Fruit fly (Drosophila melanogaster) whole organism, embryonic: ENCODE measurements around the gene Smvt.

ENCODE experiments used
- ATbp ChIP-seq: fragments of 200-800 bp; sonication (Bioruptor generic); optimal IDR thresholded peaks from 2 replicates; lab custom pipeline; 2017; ENCODE audit warnings: missing biosample characterization, mild to moderate bottlenecking, missing genetic modification characterization, missing genetic modification reagents
- CG11247 ChIP-seq: fragments of 200-800 bp; sonication (Bioruptor generic); IDR thresholded peaks from 2 replicates; pipeline ENCODE4 v1.3.6; 2022; ENCODE audit warnings: missing biosample characterization, missing genetic modification characterization
- CG11560 ChIP-seq: fragments of 200-800 bp; sonication (Bioruptor generic); IDR thresholded peaks from 3 replicates; pipeline ENCODE4 v1.3.6; 2022; ENCODE audit warnings: missing biosample characterization, missing genetic modification characterization
- CG11695 ChIP-seq: fragments of 200-800 bp; sonication (Bioruptor generic); IDR thresholded peaks from 3 replicates; pipeline ENCODE4 v1.3.6; 2022; ENCODE audit warnings: missing biosample characterization, missing genetic modification characterization
- CG17328 ChIP-seq: fragments of 200-800 bp; sonication (Bioruptor generic); IDR thresholded peaks from 2 replicates; pipeline ENCODE4 v1.3.6; 2022; ENCODE audit warnings: missing biosample characterization, missing genetic modification characterization
- CG1832 ChIP-seq: fragments of 200-800 bp; sonication (Bioruptor generic); optimal IDR thresholded peaks from 2 replicates; lab custom pipeline; 2017; ENCODE audit warnings: missing biosample characterization, mild to moderate bottlenecking, missing genetic modification characterization, inconsistent platforms
- CG2889 ChIP-seq: fragments of 200-800 bp; sonication (Bioruptor generic); IDR thresholded peaks from 3 replicates; pipeline ENCODE4 v1.3.6; 2022; ENCODE audit warnings: missing biosample characterization, missing genetic modification characterization
- CG33213 ChIP-seq: fragments of 200-800 bp; sonication (Bioruptor generic); optimal IDR thresholded peaks from 3 replicates; lab custom pipeline; 2016; ENCODE audit warnings: missing biosample characterization, missing genetic modification characterization
- CG3995 ChIP-seq: fragments of 200-800 bp; sonication (Bioruptor generic); optimal IDR thresholded peaks from 3 replicates; lab custom pipeline; 2016; ENCODE audit warnings: missing biosample characterization, missing genetic modification characterization
- CG4282 ChIP-seq: fragments of 200-800 bp; sonication (Bioruptor generic); optimal IDR thresholded peaks from 2 replicates; lab custom pipeline; 2016; ENCODE audit warnings: missing biosample characterization, missing genetic modification characterization
- CG4328 ChIP-seq: fragments of 200-800 bp; sonication (Bioruptor generic); optimal IDR thresholded peaks from 3 replicates; lab custom pipeline; 2017; ENCODE audit warnings: missing biosample characterization, missing genetic modification reagents, missing genetic modification characterization
- CG43689 ChIP-seq: fragments of 200-800 bp; sonication (Bioruptor generic); IDR thresholded peaks from 2 replicates; pipeline ENCODE4 v1.3.6; 2022; ENCODE audit warnings: missing biosample characterization, missing genetic modification characterization
- CG4424 ChIP-seq: fragments of 200-800 bp; sonication (Bioruptor generic); optimal IDR thresholded peaks from 3 replicates; lab custom pipeline; 2016; ENCODE audit warnings: missing biosample characterization, missing genetic modification characterization
- CG6813 ChIP-seq: fragments of 200-800 bp; sonication (Bioruptor generic); optimal IDR thresholded peaks from 2 replicates; lab custom pipeline; 2017; ENCODE audit warnings: missing biosample characterization, missing genetic modification characterization, mild to moderate bottlenecking, moderate library complexity, missing genetic modification reagents
- CG6854 ChIP-seq: fragments of 200-800 bp; sonication (Bioruptor generic); optimal IDR thresholded peaks from 3 replicates; lab custom pipeline; 2017; ENCODE audit warnings: missing biosample characterization, mild to moderate bottlenecking, missing genetic modification characterization
- CG7556 ChIP-seq: fragments of 200-800 bp; sonication (Bioruptor generic); optimal IDR thresholded peaks from 2 replicates; lab custom pipeline; 2017; ENCODE audit warnings: missing biosample characterization, mild to moderate bottlenecking, missing genetic modification characterization
- CG7963 ChIP-seq: fragments of 200-800 bp; sonication (Bioruptor generic); IDR thresholded peaks from 3 replicates; pipeline ENCODE4 v1.3.6; 2022; ENCODE audit warnings: missing biosample characterization, missing genetic modification characterization; ENCODE audit not compliant: partially characterized antibody
- Drgx ChIP-seq: fragments of 200-800 bp; sonication (Bioruptor generic); IDR thresholded peaks from 2 replicates; pipeline ENCODE4 v1.3.6; 2022; ENCODE audit warnings: missing biosample characterization, missing genetic modification characterization
- HmgD ChIP-seq: fragments of 200-800 bp; sonication (Bioruptor generic); optimal IDR thresholded peaks from 3 replicates; lab custom pipeline; 2016; ENCODE audit warnings: missing biosample characterization, missing genetic modification characterization
- Hr51 ChIP-seq, 2 experiments: fragments of 200-800 bp; sonication (Bioruptor generic); optimal IDR thresholded peaks; 2 replicates in 1 of 2; 3 replicates in 1 of 2; lab custom pipeline; 2016 to 2018; ENCODE audit warnings: missing biosample characterization in 2 of 2, missing genetic modification characterization in 2 of 2, mild to moderate bottlenecking in 1 of 2, moderate library complexity in 1 of 2
- Jarid2 ChIP-seq: fragments of 200-800 bp; sonication (Bioruptor generic); optimal IDR thresholded peaks from 3 replicates; lab custom pipeline; 2017; ENCODE audit warnings: mild to moderate bottlenecking, missing biosample characterization, missing genetic modification reagents, missing genetic modification characterization
- Lhr ChIP-seq: fragments of 200-800 bp; sonication (Bioruptor generic); optimal IDR thresholded peaks from 3 replicates; lab custom pipeline; 2017; ENCODE audit warnings: mild to moderate bottlenecking, missing biosample characterization, missing genetic modification reagents, missing genetic modification characterization
- Mad ChIP-seq: fragments of 200-800 bp; sonication (Bioruptor generic); optimal IDR thresholded peaks from 2 replicates; lab custom pipeline; 2016; ENCODE audit warnings: missing biosample characterization, missing genetic modification characterization
- Ssrp ChIP-seq: fragments of 200-800 bp; sonication (Bioruptor generic); optimal IDR thresholded peaks from 2 replicates; lab custom pipeline; 2018; ENCODE audit warnings: missing biosample characterization, mild to moderate bottlenecking, missing genetic modification characterization, moderate library complexity
- TFAM ChIP-seq: fragments of 200-800 bp; sonication (Bioruptor generic); optimal IDR thresholded peaks from 2 replicates; lab custom pipeline; 2017; ENCODE audit warnings: missing biosample characterization, missing genetic modification characterization, inconsistent platforms
- bsh ChIP-seq, 2 experiments: fragments of 200-800 bp; sonication (Bioruptor generic); optimal IDR thresholded peaks; 2 replicates each; lab custom pipeline; 2017 to 2018; ENCODE audit warnings: mild to moderate bottlenecking in 2 of 2, missing biosample characterization in 2 of 2, missing genetic modification characterization in 2 of 2, moderate library complexity in 1 of 2
- cad ChIP-seq: fragments of >200 bp; optimal IDR thresholded peaks from 2 replicates; lab custom pipeline; 2017; ENCODE audit warnings: missing biosample characterization, missing genetic modification characterization
- cato ChIP-seq: fragments of 200-800 bp; sonication (Bioruptor generic); optimal IDR thresholded peaks from 2 replicates; lab custom pipeline; 2016; ENCODE audit warnings: missing biosample characterization, missing genetic modification characterization, borderline replicate concordance
- crc ChIP-seq: fragments of 200-800 bp; sonication (Bioruptor generic); optimal IDR thresholded peaks from 2 replicates; lab custom pipeline; 2016; ENCODE audit warnings: missing biosample characterization, missing genetic modification characterization
- dimm ChIP-seq: fragments of 200-800 bp; sonication (Bioruptor generic); IDR thresholded peaks from 2 replicates; pipeline ENCODE4 v1.3.6; 2022; ENCODE audit warnings: missing biosample characterization, missing genetic modification characterization
- dmrt11E ChIP-seq: fragments of 200-800 bp; sonication (Bioruptor generic); optimal IDR thresholded peaks from 3 replicates; lab custom pipeline; 2018; ENCODE audit warnings: missing biosample characterization, mild to moderate bottlenecking, missing genetic modification characterization, moderate library complexity
- en ChIP-seq: fragments of 200-800 bp; sonication (Bioruptor generic); optimal IDR thresholded peaks from 2 replicates; lab custom pipeline; 2016; ENCODE audit warnings: missing biosample characterization, missing genetic modification characterization
- fd102C ChIP-seq: fragments of 200-800 bp; sonication (Bioruptor generic); optimal IDR thresholded peaks from 2 replicates; lab custom pipeline; 2018; ENCODE audit warnings: missing biosample characterization, mild to moderate bottlenecking, missing genetic modification characterization, moderate library complexity
- fu2 ChIP-seq: fragments of 200-800 bp; sonication (Bioruptor generic); optimal IDR thresholded peaks from 2 replicates; lab custom pipeline; 2016; ENCODE audit warnings: missing biosample characterization, missing genetic modification characterization
- gsb ChIP-seq: fragments of 200-800 bp; sonication (Bioruptor generic); IDR thresholded peaks from 2 replicates; pipeline ENCODE4 v1.3.6; 2022; ENCODE audit warnings: missing biosample characterization, missing genetic modification characterization
- gsb-n ChIP-seq: fragments of 200-800 bp; sonication (Bioruptor generic); optimal IDR thresholded peaks from 3 replicates; lab custom pipeline; 2018; ENCODE audit warnings: missing biosample characterization, mild to moderate bottlenecking, missing genetic modification characterization
- knrl ChIP-seq: fragments of 200-800 bp; sonication (Bioruptor generic); IDR thresholded peaks from 3 replicates; pipeline ENCODE4 v1.3.6; 2022; ENCODE audit warnings: missing biosample characterization, missing genetic modification characterization; ENCODE audit not compliant: partially characterized antibody
- lab ChIP-seq: fragments of 200-800 bp; sonication (Bioruptor generic); optimal IDR thresholded peaks from 3 replicates; lab custom pipeline; 2017; ENCODE audit warnings: missing biosample characterization, missing genetic modification characterization, mild to moderate bottlenecking, moderate library complexity, missing genetic modification reagents
- lbe ChIP-seq: fragments of 200-800 bp; sonication (Bioruptor generic); optimal IDR thresholded peaks from 2 replicates; lab custom pipeline; 2016; ENCODE audit warnings: missing biosample characterization, mild to moderate bottlenecking, missing genetic modification characterization
- mld ChIP-seq: fragments of 200-800 bp; sonication (Bioruptor generic); IDR thresholded peaks from 3 replicates; pipeline ENCODE4 v1.3.6; 2022; ENCODE audit warnings: missing biosample characterization, missing genetic modification characterization; ENCODE audit not compliant: partially characterized antibody
- odd ChIP-seq: fragments of 200-800 bp; sonication (Bioruptor generic); optimal IDR thresholded peaks from 2 replicates; lab custom pipeline; 2017; ENCODE audit warnings: missing biosample characterization, mild to moderate bottlenecking, missing genetic modification characterization
- ranshi ChIP-seq: fragments of 200-800 bp; sonication (Bioruptor generic); IDR thresholded peaks from 2 replicates; pipeline ENCODE4 v1.3.6; 2022; ENCODE audit warnings: missing biosample characterization, missing genetic modification characterization
- rib ChIP-seq: fragments of 200-800 bp; sonication (Bioruptor generic); IDR thresholded peaks from 2 replicates; pipeline ENCODE4 v1.3.6; 2022; ENCODE audit warnings: missing biosample characterization, missing genetic modification characterization
- salm ChIP-seq: fragments of 200-800 bp; sonication (Bioruptor generic); optimal IDR thresholded peaks from 2 replicates; lab custom pipeline; 2018; ENCODE audit warnings: missing biosample characterization, mild to moderate bottlenecking, missing genetic modification characterization
- shn ChIP-seq: fragments of 200-800 bp; sonication (Bioruptor generic); optimal IDR thresholded peaks from 3 replicates; lab custom pipeline; 2016; ENCODE audit warnings: missing biosample characterization, missing genetic modification characterization
- sisA ChIP-seq: fragments of 200-800 bp; sonication (Bioruptor generic); IDR thresholded peaks from 2 replicates; pipeline ENCODE4 v1.3.6; 2022; ENCODE audit warnings: missing biosample characterization, missing genetic modification characterization
- stc ChIP-seq: fragments of 200-800 bp; sonication (Bioruptor generic); IDR thresholded peaks from 2 replicates; pipeline ENCODE4 v1.3.6; 2022; ENCODE audit warnings: missing biosample characterization, missing genetic modification characterization
- ttk ChIP-seq: fragments of 200-800 bp; sonication (Bioruptor generic); IDR thresholded peaks from 2 replicates; pipeline ENCODE4 v2.1.2; 2022; ENCODE audit warnings: missing biosample characterization, missing genetic modification characterization
- tx ChIP-seq: fragments of 200-800 bp; sonication (Bioruptor generic); optimal IDR thresholded peaks from 2 replicates; lab custom pipeline; 2016; ENCODE audit warnings: missing biosample characterization, missing genetic modification characterization
- usp ChIP-seq: fragments of >200 bp; optimal IDR thresholded peaks from 2 replicates; lab custom pipeline; 2017; ENCODE audit warnings: missing biosample characterization, missing genetic modification characterization

Smvt gene

dm6 chr3R:31724136-31724535 is 37.2 kb downstream of the Smvt start (continued):
- no peak for TF ChIP-seq HmgD (GFP tag; lab: Kevin White, UChicago)
- no peak for TF ChIP-seq ttk
- TF ChIP-seq Jarid2 (GFP tag; lab: Kevin White, UChicago), result no peak
- no peak for TF ChIP-seq fd102C
- no peak for TF ChIP-seq crc (GFP tag; lab: Kevin White, UChicago)
- no peak for TF ChIP-seq cad (GFP tag; lab: Kevin White, UChicago)
- no peak for TF ChIP-seq rib (GFP tag; lab: Robert Waterston, UW)
- TF ChIP-seq gsb (GFP tag; lab: Robert Waterston, UW), result no peak
- no peak for TF ChIP-seq Lhr (GFP tag; lab: Kevin White, UChicago)
- no peak for TF ChIP-seq CG4328 (GFP tag; lab: Kevin White, UChicago)
- TF ChIP-seq dmrt11E (tag; lab: Kevin White, UChicago), result peak; percentile 25
- peak; percentile 2 for TF ChIP-seq Ssrp (tag; lab: Kevin White, UChicago)
- TF ChIP-seq CG11560 (tag; lab: Robert Waterston, UW), result no peak
- TF ChIP-seq CG7556 (GFP tag; lab: Kevin White, UChicago), result peak; percentile 6
- no peak for TF ChIP-seq Mad (GFP tag; lab: Kevin White, UChicago)
- no peak for TF ChIP-seq CG33213 (GFP tag; lab: Kevin White, UChicago)
- no peak for TF ChIP-seq TFAM (GFP tag; lab: Kevin White, UChicago)
- TF ChIP-seq CG3995 (GFP tag; lab: Kevin White, UChicago), result no peak
- TF ChIP-seq odd (GFP tag; lab: Kevin White, UChicago), result no peak
- TF ChIP-seq tx (GFP tag; lab: Kevin White, UChicago), result no peak
- TF ChIP-seq lbe (GFP tag; lab: Kevin White, UChicago), result no peak
- peak in 1 of 2 experiments; percentile 9 for TF ChIP-seq bsh (GFP tag; optimal IDR thresholded peaks at IDR 0.05; lab: Kevin White, UChicago)
- no peak for TF ChIP-seq CG2889
- no peak for TF ChIP-seq CG11247 (GFP tag; lab: Robert Waterston, UW)
- TF ChIP-seq usp, result no peak
- no peak for TF ChIP-seq mld (GFP tag; lab: Robert Waterston, UW)
- TF ChIP-seq CG43689, result no peak
- no peak for TF ChIP-seq salm (tag; lab: Kevin White, UChicago)
- TF ChIP-seq CG6813 (GFP tag; lab: Kevin White, UChicago), result no peak
- TF ChIP-seq Hr51 (GFP tag; optimal IDR thresholded peaks at IDR 0.05; lab: Kevin White, UChicago), result no peak
- TF ChIP-seq knrl (GFP tag; lab: Robert Waterston, UW), result no peak

- peak; percentile 41 for TF ChIP-seq lab
- peak; percentile 42; the same call in 2 of the 3 replicates for TF ChIP-seq CG11695 (GFP tag; lab: Robert Waterston, UW)
- TF ChIP-seq CG3995 (GFP tag; lab: Kevin White, UChicago), result no peak
- TF ChIP-seq CG6854 (GFP tag; lab: Kevin White, UChicago), result no peak
- TF ChIP-seq knrl (GFP tag; lab: Robert Waterston, UW), result no peak
- no peak for TF ChIP-seq CG7963
- TF ChIP-seq en, result no peak
- no peak for TF ChIP-seq CG1832 (GFP tag; lab: Kevin White, UChicago)
- no peak for TF ChIP-seq fu2 (GFP tag; lab: Kevin White, UChicago)
- TF ChIP-seq gsb-n (tag; lab: Kevin White, UChicago), result peak; percentile 25
- TF ChIP-seq CG4282 (GFP tag; lab: Kevin White, UChicago), result no peak
- TF ChIP-seq cato, result no peak
- TF ChIP-seq dimm (GFP tag; lab: Robert Waterston, UW), result no peak
- peak; percentile 47; the same call in 1 of the 2 replicates for TF ChIP-seq Drgx (GFP tag; lab: Robert Waterston, UW)
- no peak for TF ChIP-seq shn (GFP tag; lab: Kevin White, UChicago)
- TF ChIP-seq ranshi (GFP tag; lab: Robert Waterston, UW), result no peak
- peak; percentile 8 for TF ChIP-seq CG4424 (GFP tag; lab: Kevin White, UChicago)
- TF ChIP-seq stc (GFP tag; lab: Robert Waterston, UW), result no peak
- TF ChIP-seq CG17328 (GFP tag; lab: Robert Waterston, UW), result no peak
- TF ChIP-seq ATbp (GFP tag; lab: Kevin White, UChicago), result no peak
- TF ChIP-seq sisA (GFP tag; lab: Robert Waterston, UW), result 0 out of 2 replicates have a peak, but pooled peaks have one; percentile 20
Observed at dm6 chr3R:31723206-31723933, 38.0 kb downstream of the Smvt start.
